Worm (Caenorhabditis elegans) whole organism, early embryonic: ENCODE results near the gene ZK84.1.

Source experiments
- aly-1 ChIP-seq: sonication (generic microtip); optimal IDR thresholded peaks from 2 replicates; lab custom pipeline; 2016; ENCODE audit warnings: missing genetic modification characterization, missing compliant biosample characterization
- ama-1 ChIP-seq: fragments of 150-350 bp; optimal IDR thresholded peaks from 2 replicates; lab custom pipeline; 2014
- flt-1 ChIP-seq: fragments of 200-800 bp; sonication (Bioruptor generic); IDR thresholded peaks from 2 replicates; pipeline ENCODE4 v1.3.6; 2022; ENCODE audit warnings: missing genetic modification characterization, missing compliant biosample characterization
- tra-4 ChIP-seq: sonication (generic microtip); optimal IDR thresholded peaks from 2 replicates; lab custom pipeline; 2017; ENCODE audit warnings: missing genetic modification characterization, missing compliant biosample characterization

DNA sequence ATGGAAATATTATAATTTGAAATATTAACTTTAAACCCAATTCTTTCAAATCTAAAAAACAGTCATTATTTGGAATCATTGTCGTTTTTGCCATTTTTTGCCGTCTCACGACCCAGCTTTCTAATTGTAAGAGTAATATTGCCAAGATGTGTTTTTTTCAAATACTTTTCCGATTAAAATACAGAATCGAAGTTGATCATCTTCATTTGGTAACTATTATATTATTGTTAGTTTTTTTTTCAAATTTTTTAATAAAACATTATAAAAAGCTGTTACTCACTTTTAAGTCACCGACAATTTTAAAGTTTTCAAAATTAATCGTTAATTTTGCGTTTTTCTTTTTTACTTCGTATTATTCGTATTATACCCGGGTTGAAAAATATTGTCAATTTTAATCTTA lies 23.2 kb upstream of the ZK84.1 start, which contains the start of gene ins-5:
- TF ChIP-seq aly-1 (tag; lab: Kevin White, UChicago) (no peak), ama-1 (lab: Kevin White, UChicago) (no peak), tra-4 (tag; lab: Kevin White, UChicago) (no peak), flt-1 (GFP tag; lab: Robert Waterston, UW) (no peak)
